Fruit fly (Drosophila melanogaster): ENCODE results near the gene skd.
A peak's percentile ranks its signal among the peaks of the same experiment; 100 is the strongest.

The skd gene

DNA sequence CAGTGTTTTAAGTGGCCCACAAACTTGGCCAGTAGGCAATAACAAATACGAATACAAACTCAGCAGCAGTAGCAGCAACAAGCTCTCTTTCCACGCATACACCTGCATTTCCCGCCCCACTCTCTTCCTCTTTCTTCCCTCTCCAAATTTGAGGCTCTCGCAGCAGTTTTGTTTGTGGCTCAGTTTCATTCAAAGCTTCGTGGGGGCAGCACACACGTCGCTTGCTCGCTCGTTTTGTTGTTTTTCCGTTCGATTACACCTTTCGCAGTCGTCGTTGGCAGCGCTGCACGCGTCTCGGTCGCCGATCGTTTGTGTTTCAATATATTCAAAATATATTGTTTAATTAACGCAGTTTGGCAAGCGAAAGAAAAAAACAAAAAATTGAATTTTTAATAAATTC lies 31.4 kb upstream of the skd start (continued):
- no peak for TF ChIP-seq Nf-YA (GFP tag; IDR thresholded peaks at IDR 0.05)
- peak; percentile 4 for TF ChIP-seq CG12071 (GFP tag; optimal IDR thresholded peaks at IDR 0.05)
- TF ChIP-seq cato (GFP tag; optimal IDR thresholded peaks at IDR 0.05; ENCODE audit: borderline replicate concordance): no peak
- no peak for TF ChIP-seq phol (tag; optimal IDR thresholded peaks at IDR 0.05)
- no peak for TF ChIP-seq CG4730 (GFP tag; IDR thresholded peaks at IDR 0.05)
- peak; percentile 18; the same call in 1 of the 2 replicates for TF ChIP-seq CG31441 (GFP tag; IDR thresholded peaks at IDR 0.05)
- no peak for TF ChIP-seq CG14050 (GFP tag; IDR thresholded peaks at IDR 0.05)
- peak; percentile 8 for TF ChIP-seq exex (tag; optimal IDR thresholded peaks at IDR 0.05)
- TF ChIP-seq CG11247 (GFP tag; IDR thresholded peaks at IDR 0.05): no peak
- TF ChIP-seq CG2889 (GFP tag; IDR thresholded peaks at IDR 0.05): no peak
- no peak for TF ChIP-seq sim (GFP tag; IDR thresholded peaks at IDR 0.05)
- peak; percentile 47 for TF ChIP-seq mirr (GFP tag; optimal IDR thresholded peaks at IDR 0.05)
- peak; percentile 2 for TF ChIP-seq psq (GFP tag; optimal IDR thresholded peaks at IDR 0.05)
- peak; percentile 98 for TF ChIP-seq chinmo (GFP tag; IDR thresholded peaks at IDR 0.05; ENCODE audit: partially characterized antibody)
- TF ChIP-seq ato (GFP tag; IDR thresholded peaks at IDR 0.05; ENCODE audit: partially characterized antibody): peak; percentile 30; the same call in 1 of the 2 replicates
- TF ChIP-seq CG33213 (GFP tag; optimal IDR thresholded peaks at IDR 0.05): no peak
- TF ChIP-seq caup (GFP tag; optimal IDR thresholded peaks at IDR 0.05; ENCODE audit: severe bottlenecking): peak; percentile 9
- TF ChIP-seq dimm (GFP tag; IDR thresholded peaks at IDR 0.05): no peak
- no peak for TF ChIP-seq CG6654 (GFP tag; optimal IDR thresholded peaks at IDR 0.05)
- no peak for TF ChIP-seq Side (GFP tag; optimal IDR thresholded peaks at IDR 0.05)
- peak; percentile 33 for TF ChIP-seq tap (tag; optimal IDR thresholded peaks at IDR 0.05)
- no peak for TF ChIP-seq CG8388 (GFP tag; optimal IDR thresholded peaks at IDR 0.05)
- TF ChIP-seq ftz-f1 (GFP tag; optimal IDR thresholded peaks at IDR 0.05): peak; percentile 22
- TF ChIP-seq CG9817 (tag; optimal IDR thresholded peaks at IDR 0.05): no peak
- no peak for TF ChIP-seq Max (GFP tag; optimal IDR thresholded peaks at IDR 0.05)
- no peak for TF ChIP-seq CG17829 (tag; optimal IDR thresholded peaks at IDR 0.05)
- no peak for TF ChIP-seq Gug (GFP tag; IDR thresholded peaks at IDR 0.05)
- no peak for TF ChIP-seq Sox100B (GFP tag; optimal IDR thresholded peaks at IDR 0.05)
- no peak for TF ChIP-seq HLHmδ (GFP tag; optimal IDR thresholded peaks at IDR 0.05)
- TF ChIP-seq knrl (GFP tag; IDR thresholded peaks at IDR 0.05; ENCODE audit: partially characterized antibody): 0 out of 3 replicates have a peak, but pooled peaks have one; percentile 7
- no peak for TF ChIP-seq Dp (GFP tag; optimal IDR thresholded peaks at IDR 0.05)
- no peak for TF ChIP-seq CG10979 (tag; optimal IDR thresholded peaks at IDR 0.05)
- TF ChIP-seq Sry-β (GFP tag; optimal IDR thresholded peaks at IDR 0.05): no peak
- no peak for TF ChIP-seq GATAe (GFP tag; conservative IDR thresholded peaks at IDR 0.05)
- no peak for TF ChIP-seq dmrt99B (tag; optimal IDR thresholded peaks at IDR 0.05)
- peak; percentile 55; the same call in 1 of the 3 replicates for TF ChIP-seq CG2199 (GFP tag; IDR thresholded peaks at IDR 0.05)
- no peak for TF ChIP-seq odd (GFP tag; optimal IDR thresholded peaks at IDR 0.05)
- TF ChIP-seq bbx (GFP tag; IDR thresholded peaks at IDR 0.05; ENCODE audit: partially characterized antibody): peak; percentile 17; the same call in 1 of the 2 replicates
- TF ChIP-seq cad (GFP tag; optimal IDR thresholded peaks at IDR 0.05): no peak
- TF ChIP-seq CG8281 (tag; optimal IDR thresholded peaks at IDR 0.05): no peak
- peak; percentile 47; the same call in 1 of the 2 replicates for TF ChIP-seq sob (GFP tag; IDR thresholded peaks at IDR 0.05)
- TF ChIP-seq sr (GFP tag; IDR thresholded peaks at IDR 0.05): peak; percentile 57; the same call in 2 of the 3 replicates
- no peak for TF ChIP-seq CG1602 (GFP tag; optimal IDR thresholded peaks at IDR 0.05)
- no peak for TF ChIP-seq CG12155 (GFP tag; optimal IDR thresholded peaks at IDR 0.05)
- 0 out of 3 replicates have a peak, but pooled peaks have one; percentile 40 for TF ChIP-seq so (GFP tag; IDR thresholded peaks at IDR 0.05)
- TF ChIP-seq ERR (GFP tag; optimal IDR thresholded peaks at IDR 0.05): no peak
- TF ChIP-seq Aef1 (GFP tag; IDR thresholded peaks at IDR 0.05): peak; percentile 47; the same call in 2 of the 3 replicates
- peak; percentile 10 for TF ChIP-seq kni (GFP tag; optimal IDR thresholded peaks at IDR 0.05)
- TF ChIP-seq CG18011 (GFP tag; optimal IDR thresholded peaks at IDR 0.05): no peak
- no peak for TF ChIP-seq CG1529 (GFP tag; optimal IDR thresholded peaks at IDR 0.05)
